Fruit fly (Drosophila melanogaster): ENCODE data around the gene 2mit.

2mit gene

DNA sequence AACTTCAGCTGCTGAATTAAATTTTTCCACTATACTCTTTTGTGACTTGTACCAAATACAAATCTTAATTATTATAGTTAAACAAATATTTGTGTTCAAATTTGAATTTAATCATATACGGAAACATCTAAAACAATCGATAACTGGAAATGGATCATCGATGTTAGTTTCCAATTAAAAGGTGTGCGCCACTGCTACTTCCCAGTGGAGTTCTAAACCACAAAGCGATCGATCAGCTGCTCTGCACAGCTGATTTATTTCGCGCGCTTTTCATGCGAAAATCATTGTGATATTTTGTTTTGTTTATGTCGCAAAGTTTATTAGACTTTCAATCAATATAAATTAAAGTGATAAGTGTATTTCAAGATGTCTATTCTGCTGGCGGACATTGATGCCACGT, 67.1 kb downstream of the 2mit start, which contains the start of gene timeout:
TSS of gene timeout (plus strand) at position 257 of the 400 bp plus-strand sequence.
- no peak for TF ChIP-seq Jra (GFP tag; optimal IDR thresholded peaks at IDR 0.05)

DNA sequence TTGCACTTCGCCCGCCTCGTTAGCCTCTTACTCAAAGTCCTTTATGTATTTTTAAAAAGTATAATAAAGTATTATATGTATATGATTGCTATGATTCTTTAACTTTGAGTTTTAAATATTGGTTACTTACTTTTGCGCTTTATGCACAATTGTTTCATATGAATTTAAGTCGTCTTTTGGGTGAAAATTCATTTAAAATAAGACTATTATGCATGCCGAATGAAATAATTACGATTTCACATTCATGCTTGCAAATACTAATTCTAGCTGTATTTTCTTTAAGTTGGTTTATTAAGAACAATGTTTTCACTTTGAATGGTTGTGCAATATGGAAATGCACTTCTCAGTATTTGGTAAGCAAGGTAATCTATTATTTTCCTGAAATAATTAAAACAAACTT, 69.6 kb downstream of the 2mit start, which contains the start of gene CG43063:
TSS of gene CG43063 (plus strand) at position 301 of the 400 bp plus-strand sequence.
- TF ChIP-seq fru (GFP tag; optimal IDR thresholded peaks at IDR 0.05) = no peak
- TF ChIP-seq Dif (GFP tag; optimal IDR thresholded peaks at IDR 0.05; ENCODE audit: partially characterized antibody) = no peak

DNA sequence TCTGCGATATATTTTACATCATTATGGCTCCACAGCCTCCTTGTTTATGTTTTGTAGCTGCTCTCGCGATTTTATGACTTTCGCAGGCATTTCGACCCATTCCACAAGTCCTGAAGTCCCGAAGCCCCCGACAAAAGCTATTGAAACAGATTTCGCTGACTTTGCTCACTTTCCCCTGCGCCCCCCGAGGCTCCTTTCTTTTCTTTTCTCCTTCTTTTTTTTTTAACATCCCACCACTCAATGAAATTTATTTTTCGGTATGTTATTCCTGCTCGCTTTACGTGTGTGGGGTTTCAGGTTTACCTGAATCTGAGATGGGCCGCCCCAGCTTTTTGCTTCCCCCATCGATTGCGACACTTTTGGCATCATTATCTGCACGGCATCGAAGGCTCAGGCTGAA, 73.1 kb downstream of the 2mit start:
- TF ChIP-seq Dif (GFP tag; optimal IDR thresholded peaks at IDR 0.05; ENCODE audit: partially characterized antibody) (no peak), Myc (optimal IDR thresholded peaks at IDR 0.05) (no peak), CG32264 (GFP tag; optimal IDR thresholded peaks at IDR 0.05) (no peak), dl (GFP tag; optimal IDR thresholded peaks at IDR 0.05; ENCODE audit: insufficient read depth in 1 of 2, partially characterized antibody in 2 of 2) (no peak), CrebA (GFP tag; optimal IDR thresholded peaks at IDR 0.05; ENCODE audit: borderline replicate concordance) (no peak), Hr78 (GFP tag; optimal IDR thresholded peaks at IDR 0.05) (no peak), Abd-B (GFP tag; optimal IDR thresholded peaks at IDR 0.05) (no peak), Mio (GFP tag; optimal IDR thresholded peaks at IDR 0.05) (no peak), psq (GFP tag; optimal IDR thresholded peaks at IDR 0.05) (no peak), fru (GFP tag; optimal IDR thresholded peaks at IDR 0.05) (no peak), jim (GFP tag; optimal IDR thresholded peaks at IDR 0.05) (no peak), Dfd (GFP tag; optimal IDR thresholded peaks at IDR 0.05) (no peak), GATAd (GFP tag; optimal IDR thresholded peaks at IDR 0.05) (no peak), dsf (GFP tag; optimal IDR thresholded peaks at IDR 0.05; ENCODE audit: borderline replicate concordance) (no peak), OdsH (GFP tag; optimal IDR thresholded peaks at IDR 0.05) (no peak), h (GFP tag; optimal IDR thresholded peaks at IDR 0.05) (no peak), usp (GFP tag; optimal IDR thresholded peaks at IDR 0.05) (no peak), Jra (GFP tag; optimal IDR thresholded peaks at IDR 0.05) (no peak), Rel (GFP tag; optimal IDR thresholded peaks at IDR 0.05) (no peak), Rel (tag; optimal IDR thresholded peaks at IDR 0.05) (no peak)

dm6 chr3R:13078263-13078662, 77.2 kb downstream of the 2mit start:
- TF ChIP-seq usp (GFP tag; optimal IDR thresholded peaks at IDR 0.05) = no peak
- peak; percentile 96 for TF ChIP-seq Myc (optimal IDR thresholded peaks at IDR 0.05)
- TF ChIP-seq CG9705 (GFP tag; optimal IDR thresholded peaks at IDR 0.05) = no peak
- peak; percentile 19 for TF ChIP-seq HLH106 (tag; optimal IDR thresholded peaks at IDR 0.05)
- no peak for TF ChIP-seq lola (GFP tag; optimal IDR thresholded peaks at IDR 0.05)
- no peak for TF ChIP-seq Hr83 (GFP tag; optimal IDR thresholded peaks at IDR 0.05; ENCODE audit: poor library complexity, severe bottlenecking)
- no peak for TF ChIP-seq ey (GFP tag; optimal IDR thresholded peaks at IDR 0.05)
- no peak for TF ChIP-seq GATAd (GFP tag; optimal IDR thresholded peaks at IDR 0.05)
- peak; percentile 60 for TF ChIP-seq brk (GFP tag; optimal IDR thresholded peaks at IDR 0.05)
- peak; percentile 21 for TF ChIP-seq tai (GFP tag; optimal IDR thresholded peaks at IDR 0.05)
- TF ChIP-seq CG32264 (GFP tag; optimal IDR thresholded peaks at IDR 0.05) = no peak
- TF ChIP-seq Jra (GFP tag; optimal IDR thresholded peaks at IDR 0.05) = no peak
- peak in 1 of 2 experiments; percentile 10 for TF ChIP-seq foxo (GFP tag; optimal IDR thresholded peaks at IDR 0.05)

dm6 chr3R:13077262-13077661, 78.2 kb downstream of the 2mit start:
- TF ChIP-seq Dfd (GFP tag; optimal IDR thresholded peaks at IDR 0.05) (peak; percentile 31), psq (GFP tag; optimal IDR thresholded peaks at IDR 0.05) (no peak)

dm6 chr3R:13075728-13076127, 79.8 kb downstream of the 2mit start:
- TF ChIP-seq sage (GFP tag; optimal IDR thresholded peaks at IDR 0.05) (no peak), fru (GFP tag; optimal IDR thresholded peaks at IDR 0.05) (no peak), sv (GFP tag; optimal IDR thresholded peaks at IDR 0.05) (no peak), HLH106 (tag; optimal IDR thresholded peaks at IDR 0.05) (no peak), brk (GFP tag; optimal IDR thresholded peaks at IDR 0.05) (no peak), CG32264 (GFP tag; optimal IDR thresholded peaks at IDR 0.05) (no peak), jim (GFP tag; optimal IDR thresholded peaks at IDR 0.05) (no peak), OdsH (GFP tag; optimal IDR thresholded peaks at IDR 0.05) (no peak), Hr78 (GFP tag; optimal IDR thresholded peaks at IDR 0.05) (no peak), usp (GFP tag; optimal IDR thresholded peaks at IDR 0.05) (no peak), GATAd (GFP tag; optimal IDR thresholded peaks at IDR 0.05) (no peak), Dif (GFP tag; optimal IDR thresholded peaks at IDR 0.05; ENCODE audit: partially characterized antibody) (no peak), Rel (GFP tag; optimal IDR thresholded peaks at IDR 0.05) (no peak), Rel (tag; optimal IDR thresholded peaks at IDR 0.05) (no peak), CG9705 (GFP tag; optimal IDR thresholded peaks at IDR 0.05) (no peak), ey (GFP tag; optimal IDR thresholded peaks at IDR 0.05) (no peak), dl (GFP tag; optimal IDR thresholded peaks at IDR 0.05; ENCODE audit: insufficient read depth in 1 of 2, partially characterized antibody in 2 of 2) (no peak)

Data from whole organism, wandering third instar larva.